Fruit fly (Drosophila melanogaster) whole organism, embryonic: Measurements from ENCODE around the gene Ptp36E.
A peak's percentile ranks its signal among the peaks of the same experiment; 100 is the strongest.

Source experiments
- Antp ChIP-seq: fragments of 200-800 bp; sonication (Bioruptor generic); optimal IDR thresholded peaks from 3 replicates; lab custom pipeline; 2016; ENCODE audit warnings: missing biosample characterization, missing genetic modification characterization
- Asciz ChIP-seq: fragments of 200-800 bp; sonication (Bioruptor generic); optimal IDR thresholded peaks from 2 replicates; lab custom pipeline; 2017; ENCODE audit warnings: missing biosample characterization, mild to moderate bottlenecking, missing genetic modification characterization, missing genetic modification reagents
- Atf6 ChIP-seq: fragments of 200-800 bp; sonication (Bioruptor generic); IDR thresholded peaks from 2 replicates; pipeline ENCODE4 v1.3.6; 2022; ENCODE audit warnings: missing biosample characterization, missing genetic modification characterization
- Awh ChIP-seq: fragments of 200-800 bp; sonication (Bioruptor generic); IDR thresholded peaks from 2 replicates; pipeline ENCODE4, ENCODE4 v1.3.6; 2022; ENCODE audit warnings: missing biosample characterization, missing genetic modification characterization
- C15 ChIP-seq: fragments of 200-800 bp; sonication (Bioruptor generic); IDR thresholded peaks from 3 replicates; pipeline ENCODE4 v1.3.6; 2022; ENCODE audit warnings: missing biosample characterization, missing genetic modification characterization
- CG10147 ChIP-seq: fragments of 200-800 bp; sonication (Bioruptor generic); optimal IDR thresholded peaks from 2 replicates; lab custom pipeline; 2019; ENCODE audit warnings: missing biosample characterization, mild to moderate bottlenecking, missing genetic modification characterization, moderate library complexity
- CG10209 ChIP-seq: fragments of 200-800 bp; sonication (Bioruptor generic); optimal IDR thresholded peaks from 3 replicates; lab custom pipeline; 2017; ENCODE audit warnings: missing biosample characterization, mild to moderate bottlenecking, missing genetic modification characterization, missing genetic modification reagents
- CG10979 ChIP-seq: fragments of 200-800 bp; sonication (Bioruptor generic); optimal IDR thresholded peaks from 2 replicates; lab custom pipeline; 2018; ENCODE audit warnings: missing biosample characterization, mild to moderate bottlenecking, missing genetic modification characterization, moderate library complexity
- CG12769 ChIP-seq: fragments of 200-800 bp; sonication (Bioruptor generic); optimal IDR thresholded peaks from 2 replicates; lab custom pipeline; 2019; ENCODE audit warnings: missing biosample characterization, mild to moderate bottlenecking, missing genetic modification characterization, moderate library complexity
- CG14965 ChIP-seq: fragments of 200-800 bp; sonication (Bioruptor generic); optimal IDR thresholded peaks from 2 replicates; lab custom pipeline; 2016; ENCODE audit warnings: missing biosample characterization, missing genetic modification characterization, borderline replicate concordance
- CG15011 ChIP-seq: fragments of 200-800 bp; sonication (Bioruptor generic); optimal IDR thresholded peaks from 3 replicates; lab custom pipeline; 2018; ENCODE audit warnings: missing biosample characterization, mild to moderate bottlenecking, missing genetic modification characterization
- CG15073 ChIP-seq: fragments of 200-800 bp; sonication (Bioruptor generic); optimal IDR thresholded peaks from 2 replicates; lab custom pipeline; 2016; ENCODE audit warnings: missing biosample characterization, missing genetic modification characterization
- CG1602 ChIP-seq: fragments of 200-800 bp; sonication (Bioruptor generic); optimal IDR thresholded peaks from 3 replicates; lab custom pipeline; 2016; ENCODE audit warnings: missing biosample characterization, missing genetic modification characterization
- CG1792 ChIP-seq: fragments of 200-800 bp; sonication (Bioruptor generic); optimal IDR thresholded peaks from 2 replicates; lab custom pipeline; 2016; ENCODE audit warnings: missing biosample characterization, missing genetic modification characterization
- CG18599 ChIP-seq: fragments of 200-800 bp; sonication (Bioruptor generic); optimal IDR thresholded peaks from 3 replicates; lab custom pipeline; 2017; ENCODE audit warnings: missing biosample characterization, missing genetic modification characterization, mild to moderate bottlenecking, moderate library complexity, missing genetic modification reagents
- CG2120 ChIP-seq: fragments of 200-800 bp; sonication (Bioruptor generic); optimal IDR thresholded peaks from 3 replicates; lab custom pipeline; 2016; ENCODE audit warnings: missing biosample characterization, missing genetic modification characterization
- CG2199 ChIP-seq: fragments of 200-800 bp; sonication (Bioruptor generic); IDR thresholded peaks from 3 replicates; pipeline ENCODE4 v1.3.6; 2022; ENCODE audit warnings: missing biosample characterization, missing genetic modification characterization
- CG2889 ChIP-seq: fragments of 200-800 bp; sonication (Bioruptor generic); IDR thresholded peaks from 3 replicates; pipeline ENCODE4 v1.3.6; 2022; ENCODE audit warnings: missing biosample characterization, missing genetic modification characterization
- CG3065 ChIP-seq: fragments of 200-800 bp; sonication (Bioruptor generic); optimal IDR thresholded peaks from 2 replicates; lab custom pipeline; 2016; ENCODE audit warnings: missing biosample characterization, missing genetic modification characterization
- CG31388 ChIP-seq: fragments of 200-800 bp; sonication (Bioruptor generic); optimal IDR thresholded peaks from 2 replicates; lab custom pipeline; 2016; ENCODE audit warnings: missing biosample characterization, missing genetic modification characterization
- CG32532 ChIP-seq: fragments of 200-800 bp; sonication (Bioruptor generic); IDR thresholded peaks from 2 replicates; pipeline ENCODE4 v1.3.6; 2022; ENCODE audit warnings: missing biosample characterization, missing genetic modification characterization
- CG3847 ChIP-seq: fragments of 200-800 bp; sonication (Bioruptor generic); IDR thresholded peaks from 2 replicates; pipeline ENCODE4 v1.3.6; 2022; ENCODE audit warnings: missing biosample characterization, missing genetic modification characterization
- CG5245 ChIP-seq: fragments of 200-800 bp; sonication (Bioruptor generic); optimal IDR thresholded peaks from 3 replicates; lab custom pipeline; 2016; ENCODE audit warnings: missing biosample characterization, missing genetic modification characterization
- CG6254 ChIP-seq: fragments of 200-800 bp; sonication (Bioruptor generic); optimal IDR thresholded peaks from 3 replicates; lab custom pipeline; 2017; ENCODE audit warnings: mild to moderate bottlenecking, missing biosample characterization, missing genetic modification reagents, missing genetic modification characterization
- CG7786 ChIP-seq: fragments of 200-800 bp; sonication (Bioruptor generic); optimal IDR thresholded peaks from 2 replicates; lab custom pipeline; 2016; ENCODE audit warnings: missing biosample characterization, missing genetic modification characterization
- CG7839 ChIP-seq: fragments of 200-800 bp; sonication (Bioruptor generic); optimal IDR thresholded peaks from 3 replicates; lab custom pipeline; 2018; ENCODE audit warnings: missing biosample characterization, mild to moderate bottlenecking, missing genetic modification characterization, moderate library complexity
- Chrac-16 ChIP-seq: fragments of 200-800 bp; sonication (Bioruptor generic); optimal IDR thresholded peaks from 3 replicates; lab custom pipeline; 2016; ENCODE audit warnings: missing biosample characterization, missing genetic modification characterization
- Dip3 ChIP-seq: fragments of 200-800 bp; sonication (Bioruptor generic); optimal IDR thresholded peaks from 3 replicates; lab custom pipeline; 2016; ENCODE audit warnings: missing biosample characterization, missing genetic modification characterization
- ERR ChIP-seq: fragments of 200-800 bp; sonication (Bioruptor generic); optimal IDR thresholded peaks from 2 replicates; lab custom pipeline; 2016; ENCODE audit warnings: missing biosample characterization, missing genetic modification characterization
- GATAe ChIP-seq: fragments of 200-800 bp; sonication (Bioruptor generic); conservative IDR thresholded peaks from 2 replicates; pipeline ENCODE4 v1.3.6; 2022; ENCODE audit warnings: missing biosample characterization, missing genetic modification characterization
- HmgD ChIP-seq: fragments of 200-800 bp; sonication (Bioruptor generic); optimal IDR thresholded peaks from 3 replicates; lab custom pipeline; 2016; ENCODE audit warnings: missing biosample characterization, missing genetic modification characterization
- HmgZ ChIP-seq: fragments of 200-800 bp; sonication (Bioruptor generic); optimal IDR thresholded peaks from 2 replicates; lab custom pipeline; 2018; ENCODE audit warnings: missing biosample characterization, mild to moderate bottlenecking, missing genetic modification characterization
- Lhr ChIP-seq: fragments of 200-800 bp; sonication (Bioruptor generic); optimal IDR thresholded peaks from 3 replicates; lab custom pipeline; 2017; ENCODE audit warnings: mild to moderate bottlenecking, missing biosample characterization, missing genetic modification reagents, missing genetic modification characterization
- Meics ChIP-seq: fragments of 200-800 bp; sonication (Bioruptor generic); optimal IDR thresholded peaks from 2 replicates; lab custom pipeline; 2017; ENCODE audit warnings: missing biosample characterization, mild to moderate bottlenecking, missing genetic modification characterization
- PHDP ChIP-seq: fragments of 200-800 bp; sonication (Bioruptor generic); optimal IDR thresholded peaks from 3 replicates; lab custom pipeline; 2018; ENCODE audit warnings: missing biosample characterization, mild to moderate bottlenecking, missing genetic modification characterization, moderate library complexity
- Six4 ChIP-seq: fragments of 200-800 bp; sonication (Bioruptor generic); optimal IDR thresholded peaks from 2 replicates; lab custom pipeline; 2016; ENCODE audit warnings: missing biosample characterization, missing genetic modification characterization
- Ssrp ChIP-seq: fragments of 200-800 bp; sonication (Bioruptor generic); optimal IDR thresholded peaks from 2 replicates; lab custom pipeline; 2018; ENCODE audit warnings: missing biosample characterization, mild to moderate bottlenecking, missing genetic modification characterization, moderate library complexity
- ac ChIP-seq: fragments of 200-800 bp; sonication (Bioruptor generic); optimal IDR thresholded peaks from 3 replicates; lab custom pipeline; 2017; ENCODE audit warnings: missing biosample characterization, mild to moderate bottlenecking, missing genetic modification characterization
- az2 ChIP-seq: fragments of 200-800 bp; sonication (Bioruptor generic); optimal IDR thresholded peaks from 3 replicates; lab custom pipeline; 2016; ENCODE audit warnings: missing biosample characterization, missing genetic modification characterization
- chif ChIP-seq, 2 experiments: fragments of 200-800 bp; sonication (Bioruptor generic); optimal IDR thresholded peaks; 3 replicates each; lab custom pipeline; 2016; ENCODE audit warnings: missing biosample characterization in 2 of 2, missing genetic modification characterization in 2 of 2
- fd3F ChIP-seq: fragments of 200-800 bp; sonication (Bioruptor generic); optimal IDR thresholded peaks from 2 replicates; lab custom pipeline; 2018; ENCODE audit warnings: missing biosample characterization, mild to moderate bottlenecking, missing genetic modification characterization, moderate library complexity
- gt ChIP-seq: fragments of 200-800 bp; sonication (Bioruptor generic); IDR thresholded peaks from 2 replicates; pipeline ENCODE4 v1.3.6; 2022; ENCODE audit warnings: missing biosample characterization, missing genetic modification characterization
- klu ChIP-seq: fragments of 200-800 bp; sonication (Bioruptor generic); IDR thresholded peaks from 2 replicates; pipeline ENCODE4 v1.3.6; 2022; ENCODE audit warnings: missing biosample characterization, missing genetic modification characterization
- phol ChIP-seq: fragments of 200-800 bp; sonication (Bioruptor generic); optimal IDR thresholded peaks from 3 replicates; lab custom pipeline; 2018; ENCODE audit warnings: missing biosample characterization, mild to moderate bottlenecking, missing genetic modification characterization, moderate library complexity
- sc ChIP-seq, 3 experiments: fragments of >200 bp in 2 of 3; fragments of 200-800 bp in 1 of 3; sonication (Bioruptor generic) in 1 of 3; optimal IDR thresholded peaks; 2 replicates in 2 of 3; 3 replicates in 1 of 3; lab custom pipeline; 2017; ENCODE audit warnings: mild to moderate bottlenecking in 1 of 3, missing biosample characterization in 1 of 3, missing genetic modification characterization in 1 of 3, missing genetic modification reagents in 1 of 3
- schlank ChIP-seq: fragments of 200-800 bp; sonication (Bioruptor generic); optimal IDR thresholded peaks from 2 replicates; lab custom pipeline; 2018; ENCODE audit warnings: missing biosample characterization, mild to moderate bottlenecking, missing genetic modification characterization
- ssp ChIP-seq: fragments of 200-800 bp; sonication (Bioruptor generic); IDR thresholded peaks from 2 replicates; pipeline ENCODE4 v1.3.6; 2022; ENCODE audit warnings: missing biosample characterization, missing genetic modification characterization
- tio ChIP-seq: fragments of 200-800 bp; sonication (Bioruptor generic); optimal IDR thresholded peaks from 2 replicates; lab custom pipeline; 2017; ENCODE audit warnings: missing biosample characterization, missing genetic modification characterization, inconsistent platforms
- tna ChIP-seq: fragments of 200-800 bp; sonication (Bioruptor generic); IDR thresholded peaks from 2 replicates; pipeline ENCODE4 v1.3.6; 2022; ENCODE audit warnings: missing biosample characterization, missing genetic modification characterization; ENCODE audit not compliant: partially characterized antibody
- trh ChIP-seq: fragments of 200-800 bp; sonication (Bioruptor generic); optimal IDR thresholded peaks from 2 replicates; lab custom pipeline; 2016; ENCODE audit warnings: missing biosample characterization, missing genetic modification characterization
- ttk ChIP-seq: fragments of 200-800 bp; sonication (Bioruptor generic); IDR thresholded peaks from 2 replicates; pipeline ENCODE4 v2.1.2; 2022; ENCODE audit warnings: missing biosample characterization, missing genetic modification characterization
- zfh1 ChIP-seq: fragments of 200-800 bp; sonication (Bioruptor generic); IDR thresholded peaks from 3 replicates; pipeline ENCODE4 v1.3.6; 2022; ENCODE audit warnings: missing biosample characterization, missing genetic modification characterization

The Ptp36E gene

DNA sequence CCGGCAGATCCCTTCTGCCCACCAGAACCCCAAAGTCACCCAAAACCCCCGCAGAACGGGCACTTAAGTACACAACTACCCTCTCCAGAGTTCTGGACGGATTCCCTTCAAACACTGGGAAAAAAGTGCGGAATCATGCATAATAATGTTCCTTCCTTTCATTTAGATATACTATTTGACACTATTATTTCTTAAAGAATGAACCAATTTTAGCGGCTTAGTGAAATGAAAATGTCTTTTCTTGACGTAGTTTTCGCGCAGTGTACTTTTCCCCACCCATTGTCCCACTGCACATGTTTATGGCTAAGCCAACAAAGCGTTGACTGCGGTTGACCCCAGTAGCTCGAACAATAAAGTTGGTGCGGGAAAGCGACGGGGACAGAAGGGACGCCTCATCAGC is 1.9 kb upstream of the Ptp36E start:
- TF ChIP-seq CG15011 (GFP tag; lab: Kevin White, UChicago) (no peak), CG31388 (GFP tag; lab: Kevin White, UChicago) (no peak), CG7786 (GFP tag; lab: Kevin White, UChicago) (peak; percentile 4), sc (optimal IDR thresholded peaks at IDR 0.05; lab: Kevin White, UChicago) (no peak), sc (GFP tag; optimal IDR thresholded peaks at IDR 0.05; lab: Kevin White, UChicago) (no peak), CG12769 (tag; lab: Kevin White, UChicago) (peak; percentile 53), Awh (GFP tag; lab: Robert Waterston, UW) (no peak), Dip3 (GFP tag; lab: Kevin White, UChicago) (no peak), CG5245 (no peak), CG3065 (GFP tag; lab: Kevin White, UChicago) (no peak), CG10979 (no peak), fd3F (GFP tag; lab: Kevin White, UChicago) (no peak), trh (GFP tag; lab: Kevin White, UChicago) (no peak), HmgD (GFP tag; lab: Kevin White, UChicago) (no peak), CG2889 (GFP tag; lab: Robert Waterston, UW) (no peak), Chrac-16 (GFP tag; lab: Kevin White, UChicago) (no peak), PHDP (tag; lab: Kevin White, UChicago) (no peak), Meics (GFP tag; lab: Kevin White, UChicago) (peak; percentile 29), CG15073 (GFP tag; lab: Kevin White, UChicago) (no peak), CG10147 (GFP tag; lab: Kevin White, UChicago) (no peak), HmgZ (no peak), zfh1 (GFP tag; lab: Robert Waterston, UW) (no peak), schlank (tag; lab: Kevin White, UChicago) (no peak), tna (GFP tag; lab: Robert Waterston, UW) (no peak), GATAe (GFP tag; lab: Robert Waterston, UW) (no peak), Antp (GFP tag; lab: Kevin White, UChicago) (peak; percentile 7), CG32532 (GFP tag; lab: Robert Waterston, UW) (no peak), Lhr (GFP tag; lab: Kevin White, UChicago) (no peak), CG14965 (GFP tag; lab: Kevin White, UChicago) (no peak), CG6254 (GFP tag; lab: Kevin White, UChicago) (no peak), klu (GFP tag; lab: Robert Waterston, UW) (no peak), Six4 (GFP tag; lab: Kevin White, UChicago) (no peak), az2 (GFP tag; lab: Kevin White, UChicago) (no peak), CG3847 (GFP tag; lab: Robert Waterston, UW) (no peak), ssp (GFP tag; lab: Robert Waterston, UW) (no peak), Ssrp (tag; lab: Kevin White, UChicago) (no peak), ERR (GFP tag; lab: Kevin White, UChicago) (no peak), CG1602 (GFP tag; lab: Kevin White, UChicago) (no peak), CG2120 (GFP tag; lab: Kevin White, UChicago) (peak; percentile 46), CG10209 (GFP tag; lab: Kevin White, UChicago) (peak; percentile 1), ttk (GFP tag; lab: Robert Waterston, UW) (0 out of 2 replicates have a peak, but pooled peaks have one; percentile 10), tio (GFP tag; lab: Kevin White, UChicago) (peak; percentile 8), Asciz (no peak), gt (GFP tag; lab: Robert Waterston, UW) (no peak), CG7839 (tag; lab: Kevin White, UChicago) (no peak), Atf6 (GFP tag; lab: Robert Waterston, UW) (no peak), ac (GFP tag; lab: Kevin White, UChicago) (no peak), CG1792 (no peak), CG2199 (GFP tag; lab: Robert Waterston, UW) (no peak), CG18599 (GFP tag; lab: Kevin White, UChicago) (peak; percentile 68), C15 (GFP tag; lab: Robert Waterston, UW) (no peak), phol (no peak), chif (GFP tag; optimal IDR thresholded peaks at IDR 0.05; lab: Kevin White, UChicago) (peak; percentile 11 to 20)
